Fruit fly (Drosophila melanogaster): ENCODE data around the gene Grip163.
A peak's percentile ranks its signal among the peaks of the same experiment; 100 is the strongest.

The Grip163 gene

DNA sequence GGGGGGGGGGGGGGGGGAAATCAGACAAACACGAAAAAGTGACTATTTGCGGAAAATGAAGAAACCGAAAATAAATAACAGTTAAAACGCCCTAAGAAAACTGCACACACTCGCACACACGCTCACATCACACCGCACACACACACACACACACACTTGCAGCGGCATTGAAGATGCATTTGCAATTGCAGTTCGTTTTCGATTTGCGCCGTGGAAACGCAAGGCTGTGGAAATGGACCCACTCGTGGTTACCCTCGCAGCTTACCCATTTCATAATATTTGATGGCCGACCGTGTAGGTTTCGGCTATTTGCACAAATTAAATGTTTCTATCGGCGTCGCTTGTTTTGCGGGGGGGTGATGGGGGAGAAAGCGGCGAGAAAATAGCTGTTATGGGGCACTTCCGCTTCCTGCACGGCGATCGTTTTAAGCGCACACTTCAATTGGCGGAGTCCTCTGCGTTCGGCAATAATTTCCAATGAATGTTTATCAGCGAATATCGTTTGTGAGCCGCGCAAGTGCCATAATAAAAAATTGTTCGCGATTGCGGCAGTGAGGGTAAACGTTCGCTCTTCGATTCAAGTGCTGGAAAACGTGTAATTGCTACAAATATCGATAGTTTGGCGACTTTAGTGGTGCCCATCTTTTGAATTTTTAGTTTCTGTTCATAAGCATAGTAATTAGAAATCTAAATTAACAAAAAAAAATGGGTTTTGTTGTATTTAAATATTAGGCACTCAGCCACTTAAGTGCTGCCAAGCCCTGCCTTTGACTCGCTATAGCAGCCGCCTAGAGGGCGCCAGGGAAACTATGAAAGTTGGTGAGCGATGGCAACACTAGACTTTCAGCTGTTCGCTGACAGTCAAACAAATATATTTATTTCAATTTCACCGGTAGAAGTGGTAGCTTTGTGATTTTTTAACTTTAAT is 4.6 kb upstream of the Grip163 start, which contains the start of the genes Pop2 and CG6928 (continued):
- TF ChIP-seq CG42726 (GFP tag; IDR thresholded peaks at IDR 0.05; ENCODE audit: partially characterized antibody) (peak; percentile 57; the same call in 1 of the 2 replicates), CG31224 (GFP tag; IDR thresholded peaks at IDR 0.05) (peak; percentile 46; the same call in 1 of the 2 replicates), Dref (GFP tag; IDR thresholded peaks at IDR 0.05) (peak; percentile 69), HLH3B (GFP tag; IDR thresholded peaks at IDR 0.05) (peak; percentile 79), CG9932 (GFP tag; IDR thresholded peaks at IDR 0.05) (peak; percentile 88), Stat92E (GFP tag; optimal IDR thresholded peaks at IDR 0.05) (peak in 1 of 3 experiments; percentile 13), CG9437 (GFP tag; optimal IDR thresholded peaks at IDR 0.05) (peak; percentile 57), CG11093 (GFP tag; IDR thresholded peaks at IDR 0.05) (peak; percentile 48; the same call in 2 of the 3 replicates), CG6254 (GFP tag; optimal IDR thresholded peaks at IDR 0.05) (no peak), Deaf1 (tag; optimal IDR thresholded peaks at IDR 0.05) (peak; percentile 31), CG10321 (GFP tag; IDR thresholded peaks at IDR 0.05) (no peak), mld (GFP tag; IDR thresholded peaks at IDR 0.05; ENCODE audit: partially characterized antibody) (peak; percentile 16; the same call in 1 of the 3 replicates), CG15011 (GFP tag; optimal IDR thresholded peaks at IDR 0.05) (peak; percentile 31), Neu2 (GFP tag; optimal IDR thresholded peaks at IDR 0.05; ENCODE audit: borderline replicate concordance) (peak; percentile 62), CG8388 (GFP tag; optimal IDR thresholded peaks at IDR 0.05) (peak; percentile 78), CG1832 (GFP tag; optimal IDR thresholded peaks at IDR 0.05) (no peak), CG12744 (GFP tag; optimal IDR thresholded peaks at IDR 0.05) (peak; percentile 68), knrl (GFP tag; IDR thresholded peaks at IDR 0.05; ENCODE audit: partially characterized antibody) (peak; percentile 90), CG4730 (GFP tag; IDR thresholded peaks at IDR 0.05) (peak; percentile 49; the same call in 1 of the 2 replicates), dan (GFP tag; IDR thresholded peaks at IDR 0.05) (no peak), ci (GFP tag; IDR thresholded peaks at IDR 0.05) (peak; percentile 83), bcd (GFP tag; optimal IDR thresholded peaks at IDR 0.05) (peak; percentile 72), CG4617 (GFP tag; optimal IDR thresholded peaks at IDR 0.05; ENCODE audit: borderline replicate concordance) (peak; percentile 97), Fer3 (tag; optimal IDR thresholded peaks at IDR 0.05) (peak; percentile 22), slp2 (GFP tag; optimal IDR thresholded peaks at IDR 0.05) (peak; percentile 80), nmo (GFP tag; optimal IDR thresholded peaks at IDR 0.05) (peak; percentile 84), ap (GFP tag; IDR thresholded peaks at IDR 0.05) (peak; percentile 68; the same call in 1 of the 2 replicates), chinmo (GFP tag; IDR thresholded peaks at IDR 0.05; ENCODE audit: partially characterized antibody) (peak; percentile 82), CG6175 (GFP tag; IDR thresholded peaks at IDR 0.05) (no peak), pfk (GFP tag; optimal IDR thresholded peaks at IDR 0.05) (no peak), CG31388 (GFP tag; optimal IDR thresholded peaks at IDR 0.05) (peak; percentile 61), CG2202 (tag; optimal IDR thresholded peaks at IDR 0.05) (no peak), Med (GFP tag) (peak; percentile 98), Fer1 (GFP tag; optimal IDR thresholded peaks at IDR 0.05) (peak; percentile 33), Dfd (GFP tag; optimal IDR thresholded peaks at IDR 0.05) (peak in 1 of 2 experiments; percentile 53), ind (GFP tag; optimal IDR thresholded peaks at IDR 0.05) (peak; percentile 80), sna (GFP tag; IDR thresholded peaks at IDR 0.05; ENCODE audit: partially characterized antibody) (peak; percentile 92), CG12236 (GFP tag; optimal IDR thresholded peaks at IDR 0.05) (peak; percentile 37), insv (GFP tag; optimal IDR thresholded peaks at IDR 0.05) (peak in 1 of 2 experiments; percentile 53), CG11696 (GFP tag; IDR thresholded peaks at IDR 0.05) (0 out of 2 replicates have a peak, but pooled peaks have one; percentile 34), Lpt (GFP tag; optimal IDR thresholded peaks at IDR 0.05) (no peak), gro (GFP tag; optimal IDR thresholded peaks at IDR 0.05) (peak; percentile 71), Fer2 (tag; optimal IDR thresholded peaks at IDR 0.05) (peak; percentile 55), CG16815 (GFP tag; optimal IDR thresholded peaks at IDR 0.05) (peak; percentile 56), CG14860 (GFP tag; IDR thresholded peaks at IDR 0.05; ENCODE audit: partially characterized antibody) (peak; percentile 83; the same call in 2 of the 3 replicates), CG43689 (GFP tag; IDR thresholded peaks at IDR 0.05) (no peak), CG30431 (GFP tag; optimal IDR thresholded peaks at IDR 0.05) (peak; percentile 52)
